Worm (Caenorhabditis elegans): Measurements from ENCODE around the gene srg-16.

DNA sequence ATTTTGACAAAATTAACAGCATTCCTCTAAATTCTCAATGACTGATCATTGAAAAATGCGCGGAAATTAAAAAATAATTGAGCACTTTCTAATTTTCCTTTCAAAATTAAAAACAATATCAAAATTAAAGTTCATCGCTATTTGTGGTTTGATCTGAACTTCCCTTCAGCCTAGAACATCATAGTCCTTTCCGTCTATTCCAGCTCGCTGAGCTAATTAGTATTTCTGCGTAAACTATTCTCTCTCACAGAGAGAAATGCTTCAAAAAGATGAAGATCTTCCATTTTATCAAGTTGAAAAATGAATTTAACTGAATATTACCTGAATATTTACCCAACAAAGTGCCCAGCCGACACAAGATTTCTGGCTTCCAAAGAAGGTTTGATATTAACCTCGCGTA lies 40.1 kb downstream of the srg-16 start, which contains the start of gene srh-68:
- TF ChIP-seq W03F9.2 (tag; optimal IDR thresholded peaks at IDR 0.05) (no peak), dao-5 (tag; optimal IDR thresholded peaks at IDR 0.05) (no peak), him-1 (tag; optimal IDR thresholded peaks at IDR 0.05) (no peak)

Measured in whole organism, L4/young adult.